ENCODE assay signal across 2 fruit fly cellular contexts in the genomic region with DNA sequence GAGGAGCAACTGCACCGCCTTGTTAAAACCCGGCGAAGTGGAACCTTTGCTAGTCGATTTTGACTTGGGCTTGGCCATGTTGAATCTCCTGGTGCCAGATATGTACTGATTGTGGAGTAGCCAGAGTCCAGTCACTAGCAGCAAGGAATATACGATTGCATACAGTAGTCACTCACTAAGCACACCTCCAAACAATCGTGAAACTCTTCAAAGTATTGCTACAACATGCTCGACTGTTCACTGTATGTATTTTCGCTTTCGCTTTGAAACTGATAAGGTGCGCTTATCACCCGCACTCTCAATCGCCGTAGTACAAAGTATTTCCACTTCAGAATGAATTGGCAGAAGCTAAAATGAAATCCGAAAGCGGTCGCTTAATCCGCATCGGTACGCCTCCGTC.
TF ChIP-seq lines count a peak whose summit lies in the region.

No protein-coding gene starts in this region.

TF ChIP-seq in whole organism, embryonic, 481 proteins besides CTCF, POLR2A, EP300 and RAD21 (continued from another document and continues in another):
- TF ChIP-seq lov (optimal IDR thresholded peaks at IDR 0.05; lab: Kevin White, UChicago) (no peak), lov (GFP tag; IDR thresholded peaks at IDR 0.05; lab: Robert Waterston, UW) (no peak), unc-4 (GFP tag; IDR thresholded peaks at IDR 0.05; lab: Robert Waterston, UW; ENCODE audit: partially characterized antibody) (no peak), CG30431 (GFP tag; optimal IDR thresholded peaks at IDR 0.05; lab: Kevin White, UChicago) (no peak), CG14710 (tag; optimal IDR thresholded peaks at IDR 0.05; lab: Kevin White, UChicago) (no peak), zfh2 (GFP tag; optimal IDR thresholded peaks at IDR 0.05; lab: Kevin White, UChicago) (peak; percentile 62), Xbp1 (GFP tag; optimal IDR thresholded peaks at IDR 0.05; lab: Kevin White, UChicago) (peak; percentile 75), peb (GFP tag; IDR thresholded peaks at IDR 0.05; lab: Robert Waterston, UW) (no peak), CG18011 (GFP tag; optimal IDR thresholded peaks at IDR 0.05; lab: Kevin White, UChicago) (peak; percentile 24), CG2116 (GFP tag; optimal IDR thresholded peaks at IDR 0.05; lab: Kevin White, UChicago) (no peak), row (GFP tag; IDR thresholded peaks at IDR 0.05; lab: Robert Waterston, UW) (peak; percentile 96), BEAF-32 (GFP tag; optimal IDR thresholded peaks at IDR 0.05; lab: Kevin White, UChicago) (no peak), NfI (GFP tag; optimal IDR thresholded peaks at IDR 0.05; lab: Kevin White, UChicago) (peak; percentile 65), HLH4C (GFP tag; IDR thresholded peaks at IDR 0.05; lab: Robert Waterston, UW; ENCODE audit: partially characterized antibody) (no peak), CG5180 (GFP tag; optimal IDR thresholded peaks at IDR 0.05; lab: Kevin White, UChicago) (no peak), Dek (tag; optimal IDR thresholded peaks at IDR 0.05; lab: Kevin White, UChicago) (peak; percentile 63), Sin3A (optimal IDR thresholded peaks at IDR 0.05; lab: Kevin White, UChicago) (no peak), CG4617 (GFP tag; optimal IDR thresholded peaks at IDR 0.05; lab: Kevin White, UChicago; ENCODE audit: borderline replicate concordance) (no peak), CG11723 (GFP tag; optimal IDR thresholded peaks at IDR 0.05; lab: Kevin White, UChicago) (peak; percentile 36), CG14965 (GFP tag; optimal IDR thresholded peaks at IDR 0.05; lab: Kevin White, UChicago; ENCODE audit: borderline replicate concordance) (no peak), CG15269 (tag; optimal IDR thresholded peaks at IDR 0.05; lab: Kevin White, UChicago) (peak; percentile 74), maf-S (GFP tag; optimal IDR thresholded peaks at IDR 0.05; lab: Kevin White, UChicago) (no peak), otp (GFP tag; IDR thresholded peaks at IDR 0.05; lab: Robert Waterston, UW) (peak; percentile 64), tin (GFP tag; optimal IDR thresholded peaks at IDR 0.05; lab: Kevin White, UChicago) (peak; percentile 61), schlank (tag; optimal IDR thresholded peaks at IDR 0.05; lab: Kevin White, UChicago) (peak; percentile 82), emc (GFP tag; optimal IDR thresholded peaks at IDR 0.05; lab: Kevin White, UChicago) (no peak), CG9215 (GFP tag; IDR thresholded peaks at IDR 0.05; lab: Robert Waterston, UW) (0 out of 2 replicates have a peak, but pooled peaks have one; percentile 36), D19B (GFP tag; optimal IDR thresholded peaks at IDR 0.05; lab: Kevin White, UChicago) (peak; percentile 49), esg (GFP tag; conservative IDR thresholded peaks at IDR 0.05; lab: Robert Waterston, UW) (peak; percentile 39; the same call in 1 of the 2 replicates), ind (GFP tag; optimal IDR thresholded peaks at IDR 0.05; lab: Kevin White, UChicago) (peak; percentile 78), pho (GFP tag; optimal IDR thresholded peaks at IDR 0.05; lab: Kevin White, UChicago) (peak; percentile 64), CG10267 (tag; optimal IDR thresholded peaks at IDR 0.05; lab: Kevin White, UChicago) (no peak), Elba2 (GFP tag; optimal IDR thresholded peaks at IDR 0.05; lab: Kevin White, UChicago) (no peak), CG31224 (GFP tag; IDR thresholded peaks at IDR 0.05; lab: Robert Waterston, UW) (0 out of 2 replicates have a peak, but pooled peaks have one; percentile 44), Tbp (GFP tag; optimal IDR thresholded peaks at IDR 0.05; lab: Kevin White, UChicago) (no peak), ham (GFP tag; IDR thresholded peaks at IDR 0.05; lab: Robert Waterston, UW) (no peak; the same call in 1 of the 2 replicates), CG1832 (GFP tag; optimal IDR thresholded peaks at IDR 0.05; lab: Kevin White, UChicago) (no peak), CG12659 (GFP tag; optimal IDR thresholded peaks at IDR 0.05; lab: Kevin White, UChicago) (peak; percentile 29), phol (tag; optimal IDR thresholded peaks at IDR 0.05; lab: Kevin White, UChicago) (peak; percentile 26), jigr1 (GFP tag; IDR thresholded peaks at IDR 0.05; lab: Robert Waterston, UW) (no peak), btn (GFP tag; optimal IDR thresholded peaks at IDR 0.05; lab: Kevin White, UChicago) (peak; percentile 29), CG1602 (GFP tag; optimal IDR thresholded peaks at IDR 0.05; lab: Kevin White, UChicago) (no peak), CG6854 (GFP tag; optimal IDR thresholded peaks at IDR 0.05; lab: Kevin White, UChicago) (peak; percentile 55), Dip2 (GFP tag; IDR thresholded peaks at IDR 0.05; lab: Robert Waterston, UW) (no peak), CG9817 (tag; optimal IDR thresholded peaks at IDR 0.05; lab: Kevin White, UChicago) (peak; percentile 56), HmgZ (tag; optimal IDR thresholded peaks at IDR 0.05; lab: Kevin White, UChicago) (peak; percentile 91), tio (GFP tag; optimal IDR thresholded peaks at IDR 0.05; lab: Kevin White, UChicago) (no peak), CG2889 (GFP tag; IDR thresholded peaks at IDR 0.05; lab: Robert Waterston, UW) (peak; percentile 23; the same call in 1 of the 3 replicates), tx (GFP tag; optimal IDR thresholded peaks at IDR 0.05; lab: Kevin White, UChicago) (peak; percentile 70), sna (GFP tag; IDR thresholded peaks at IDR 0.05; lab: Robert Waterston, UW; ENCODE audit: partially characterized antibody) (no peak), CG12219 (GFP tag; optimal IDR thresholded peaks at IDR 0.05; lab: Kevin White, UChicago) (peak; percentile 65), odd (GFP tag; optimal IDR thresholded peaks at IDR 0.05; lab: Kevin White, UChicago) (peak; percentile 21), trem (tag; optimal IDR thresholded peaks at IDR 0.05; lab: Kevin White, UChicago) (no peak), CG6765 (GFP tag; optimal IDR thresholded peaks at IDR 0.05; lab: Kevin White, UChicago) (peak; percentile 68), Mrtf (GFP tag; IDR thresholded peaks at IDR 0.05; lab: Robert Waterston, UW) (peak; percentile 71; the same call in 2 of the 3 replicates), CG11560 (tag; IDR thresholded peaks at IDR 0.05; lab: Robert Waterston, UW) (no peak; the same call in 2 of the 3 replicates), oc (tag; optimal IDR thresholded peaks at IDR 0.05; lab: Kevin White, UChicago) (peak; percentile 27), CG17612 (GFP tag; IDR thresholded peaks at IDR 0.05; lab: Robert Waterston, UW) (0 out of 2 replicates have a peak, but pooled peaks have one; percentile 23), da (GFP tag; optimal IDR thresholded peaks at IDR 0.05; lab: Kevin White, UChicago) (peak; percentile 37), pzg (GFP tag; optimal IDR thresholded peaks at IDR 0.05; lab: Kevin White, UChicago) (peak; percentile 22), CG15479 (GFP tag; optimal IDR thresholded peaks at IDR 0.05; lab: Kevin White, UChicago) (no peak), fd64A (GFP tag; optimal IDR thresholded peaks at IDR 0.05; lab: Kevin White, UChicago) (no peak)

TF ChIP-seq in whole organism, prepupa, 60 proteins besides CTCF, POLR2A, EP300 and RAD21 (continued from another document):
- TF ChIP-seq acj6 (GFP tag; optimal IDR thresholded peaks at IDR 0.05; lab: Kevin White, UChicago) (peak; percentile 69), CG6808 (GFP tag; optimal IDR thresholded peaks at IDR 0.05; lab: Kevin White, UChicago) (peak; percentile 71), CG1621 (tag; optimal IDR thresholded peaks at IDR 0.05; lab: Kevin White, UChicago) (peak; percentile 74), CG8632 (GFP tag; optimal IDR thresholded peaks at IDR 0.05; lab: Kevin White, UChicago) (peak; percentile 67), Sox102F (GFP tag; optimal IDR thresholded peaks at IDR 0.05; lab: Kevin White, UChicago) (peak; percentile 85), fd85E (GFP tag; optimal IDR thresholded peaks at IDR 0.05; lab: Kevin White, UChicago) (peak; percentile 46), svp (GFP tag; lab: Kevin White, UChicago) (peak; percentile 95), Eip93F (GFP tag; optimal IDR thresholded peaks at IDR 0.05; lab: Kevin White, UChicago) (peak; percentile 92), CG3032 (tag; optimal IDR thresholded peaks at IDR 0.05; lab: Kevin White, UChicago) (peak; percentile 40), Eip78C (GFP tag; lab: Kevin White, UChicago) (peak; percentile 91), fkh (GFP tag; optimal IDR thresholded peaks at IDR 0.05; lab: Kevin White, UChicago) (no peak), CG4318 (GFP tag; optimal IDR thresholded peaks at IDR 0.05; lab: Kevin White, UChicago) (no peak)
